Fruit fly (Drosophila melanogaster): ENCODE results near the gene CG33654.
A peak's percentile ranks its signal among the peaks of the same experiment; 100 is the strongest.

Gene CG33654

dm6 chr3R:9605084-9605483 lies 22.1 kb upstream of the CG33654 start:
- TF ChIP-seq h (GFP tag; optimal IDR thresholded peaks at IDR 0.05) (peak; percentile 33), rgr (GFP tag; optimal IDR thresholded peaks at IDR 0.05) (peak; percentile 9), HLH106 (tag; optimal IDR thresholded peaks at IDR 0.05) (peak; percentile 6), ey (GFP tag; optimal IDR thresholded peaks at IDR 0.05) (peak; percentile 23), foxo (GFP tag; optimal IDR thresholded peaks at IDR 0.05) (peak in 1 of 2 experiments; percentile 37), br (GFP tag; optimal IDR thresholded peaks at IDR 0.05) (peak; percentile 21), Rel (GFP tag; optimal IDR thresholded peaks at IDR 0.05) (no peak), Rel (tag; optimal IDR thresholded peaks at IDR 0.05) (no peak), CrebA (GFP tag; optimal IDR thresholded peaks at IDR 0.05; ENCODE audit: borderline replicate concordance) (no peak), fru (GFP tag; optimal IDR thresholded peaks at IDR 0.05) (peak; percentile 40), Hr78 (GFP tag; optimal IDR thresholded peaks at IDR 0.05) (no peak)

- TF ChIP-seq foxo (GFP tag; optimal IDR thresholded peaks at IDR 0.05) (no peak), dmrt93B (GFP tag; optimal IDR thresholded peaks at IDR 0.05) (no peak), Dfd (GFP tag; optimal IDR thresholded peaks at IDR 0.05) (no peak), rgr (GFP tag; optimal IDR thresholded peaks at IDR 0.05) (no peak), tai (GFP tag; optimal IDR thresholded peaks at IDR 0.05) (no peak), sv (GFP tag; optimal IDR thresholded peaks at IDR 0.05) (no peak), CG9705 (GFP tag; optimal IDR thresholded peaks at IDR 0.05) (no peak), Hnf4 (GFP tag; optimal IDR thresholded peaks at IDR 0.05) (no peak), pan (optimal IDR thresholded peaks at IDR 0.05) (no peak), CG32264 (GFP tag; optimal IDR thresholded peaks at IDR 0.05) (no peak), h (GFP tag; optimal IDR thresholded peaks at IDR 0.05) (no peak), dsf (GFP tag; optimal IDR thresholded peaks at IDR 0.05; ENCODE audit: borderline replicate concordance) (no peak), Myc (optimal IDR thresholded peaks at IDR 0.05) (no peak), GATAd (GFP tag; optimal IDR thresholded peaks at IDR 0.05) (no peak), ey (GFP tag; optimal IDR thresholded peaks at IDR 0.05) (no peak), brk (GFP tag; optimal IDR thresholded peaks at IDR 0.05) (no peak), psq (GFP tag; optimal IDR thresholded peaks at IDR 0.05) (no peak)
Measured at dm6 chr3R:9604445-9605020, 21.5 kb upstream of the CG33654 start.

- TF ChIP-seq fru (GFP tag; optimal IDR thresholded peaks at IDR 0.05) (no peak), dsf (GFP tag; optimal IDR thresholded peaks at IDR 0.05; ENCODE audit: borderline replicate concordance) (no peak), Dif (GFP tag; optimal IDR thresholded peaks at IDR 0.05; ENCODE audit: partially characterized antibody) (no peak), CG9705 (GFP tag; optimal IDR thresholded peaks at IDR 0.05) (no peak), dmrt93B (GFP tag; optimal IDR thresholded peaks at IDR 0.05) (no peak), foxo (GFP tag; optimal IDR thresholded peaks at IDR 0.05) (no peak), lola (GFP tag; optimal IDR thresholded peaks at IDR 0.05) (no peak), HLH106 (tag; optimal IDR thresholded peaks at IDR 0.05) (no peak), sage (GFP tag; optimal IDR thresholded peaks at IDR 0.05) (no peak), brk (GFP tag; optimal IDR thresholded peaks at IDR 0.05) (no peak), h (GFP tag; optimal IDR thresholded peaks at IDR 0.05) (no peak), woc (GFP tag; optimal IDR thresholded peaks at IDR 0.05) (no peak), jim (GFP tag; optimal IDR thresholded peaks at IDR 0.05) (no peak), CG32264 (GFP tag; optimal IDR thresholded peaks at IDR 0.05) (no peak), pan (optimal IDR thresholded peaks at IDR 0.05) (no peak), psq (GFP tag; optimal IDR thresholded peaks at IDR 0.05) (no peak)
Measured at dm6 chr3R:9603022-9603942, 20.3 kb upstream of the CG33654 start.

dm6 chr3R:9601949-9602348 lies 18.9 kb upstream of the CG33654 start:
- TF ChIP-seq woc (GFP tag; optimal IDR thresholded peaks at IDR 0.05) (no peak), Hr83 (GFP tag; optimal IDR thresholded peaks at IDR 0.05; ENCODE audit: poor library complexity, severe bottlenecking) (peak; percentile 39)

- TF ChIP-seq rgr (GFP tag; optimal IDR thresholded peaks at IDR 0.05), result peak; percentile 20
- no peak for TF ChIP-seq Mio (GFP tag; optimal IDR thresholded peaks at IDR 0.05)
- TF ChIP-seq psq (GFP tag; optimal IDR thresholded peaks at IDR 0.05), result peak; percentile 30
- peak; percentile 51 for TF ChIP-seq Sp1 (GFP tag; optimal IDR thresholded peaks at IDR 0.05)
- TF ChIP-seq h (GFP tag; optimal IDR thresholded peaks at IDR 0.05), result peak; percentile 31
- TF ChIP-seq OdsH (GFP tag; optimal IDR thresholded peaks at IDR 0.05), result peak; percentile 27
- TF ChIP-seq CG9705 (GFP tag; optimal IDR thresholded peaks at IDR 0.05), result no peak
- TF ChIP-seq N (GFP tag; optimal IDR thresholded peaks at IDR 0.05), result no peak
- TF ChIP-seq foxo (GFP tag; optimal IDR thresholded peaks at IDR 0.05), result peak in 1 of 2 experiments; percentile 41
Measured at dm6 chr3R:9600558-9600959, 17.5 kb upstream of the CG33654 start.

Measured in whole organism, wandering third instar larva.